Worm (Caenorhabditis elegans) whole organism, L4 larva: ENCODE data around the gene spp-1.
A peak's percentile ranks its signal among the peaks of the same experiment; 100 is the strongest.

Experiments used
- D1046.2 ChIP-seq: fragments of 200-800 bp; sonication (Bioruptor generic); IDR thresholded peaks from 2 replicates; pipeline ENCODE4 v1.3.6; 2022; ENCODE audit warnings: missing genetic modification characterization, missing compliant biosample characterization
- F10B5.3 ChIP-seq: sonication (generic microtip); optimal IDR thresholded peaks from 2 replicates; lab custom pipeline; 2016; ENCODE audit warnings: mild to moderate bottlenecking, missing genetic modification characterization, missing compliant biosample characterization
- F37D6.2 ChIP-seq: sonication (generic microtip); optimal IDR thresholded peaks from 2 replicates; lab custom pipeline; 2016; ENCODE audit warnings: mild to moderate bottlenecking, missing genetic modification characterization, missing compliant biosample characterization
- R02D3.7 ChIP-seq: fragments of 150-350 bp; sonication (generic microtip); optimal IDR thresholded peaks from 3 replicates; lab custom pipeline; 2014; ENCODE audit warnings: missing biosample characterization, missing genetic modification characterization
- T20F7.1 ChIP-seq: fragments of 200-800 bp; sonication (Bioruptor generic); optimal IDR thresholded peaks from 2 replicates; lab custom pipeline; 2018; ENCODE audit warnings: mild to moderate bottlenecking, missing genetic modification characterization, missing compliant biosample characterization
- Y105C5A.15 ChIP-seq: fragments of 200-800 bp; sonication (Bioruptor generic); IDR thresholded peaks from 2 replicates; pipeline ENCODE4 v1.3.6; 2022; ENCODE audit warnings: missing genetic modification characterization, missing compliant biosample characterization
- Y48G9A.11 ChIP-seq: fragments of 200-800 bp; sonication (Bioruptor generic); IDR thresholded peaks from 2 replicates; pipeline ENCODE4 v1.3.6; 2022; ENCODE audit warnings: missing genetic modification reagents, missing genetic modification characterization, missing compliant biosample characterization
- aha-1 ChIP-seq: fragments of 150-350 bp; peaks from one replicate; lab custom pipeline; 2014; ENCODE audit warnings: missing biosample characterization, missing genetic modification characterization
- ceh-32 ChIP-seq: sonication (generic microtip); optimal IDR thresholded peaks from 2 replicates; lab custom pipeline; 2016; ENCODE audit warnings: mild to moderate bottlenecking, missing genetic modification characterization, missing compliant biosample characterization; ENCODE audit not compliant: poor library complexity
- ces-1 ChIP-seq: fragments of 150-350 bp; sonication (generic microtip); optimal IDR thresholded peaks from 4 replicates; lab custom pipeline; 2014; ENCODE audit warnings: missing biosample characterization, missing genetic modification reagents, missing genetic modification characterization
- cey-2 ChIP-seq: sonication (generic microtip); optimal IDR thresholded peaks from 3 replicates; lab custom pipeline; 2017; ENCODE audit warnings: missing genetic modification characterization, mild to moderate bottlenecking, missing compliant biosample characterization, antibody characterized with exemption, borderline replicate concordance; ENCODE audit not compliant: insufficient read depth
- ctbp-1 ChIP-seq: fragments of 200-800 bp; sonication (Bioruptor generic); IDR thresholded peaks from 2 replicates; pipeline ENCODE4 v1.3.6; 2022; ENCODE audit warnings: missing genetic modification reagents, missing genetic modification characterization, missing compliant biosample characterization
- daf-16 ChIP-seq, 3 experiments: sonication (generic microtip); optimal IDR thresholded peaks; 2 replicates each; lab custom pipeline; 2016 to 2017; ENCODE audit warnings: missing genetic modification characterization in 3 of 3, missing genetic modification reagents in 3 of 3, mild to moderate bottlenecking in 2 of 3, missing compliant biosample characterization in 2 of 3, missing biosample characterization in 1 of 3, moderate library complexity in 1 of 3
- daf-19 ChIP-seq: fragments of 200-800 bp; sonication (Bioruptor generic); conservative IDR thresholded peaks from 2 replicates; pipeline ENCODE4 v1.3.6; 2022; ENCODE audit warnings: missing genetic modification characterization, missing compliant biosample characterization
- daf-8 ChIP-seq: fragments of 200-800 bp; sonication (Bioruptor generic); IDR thresholded peaks from 2 replicates; pipeline ENCODE4 v1.3.6; 2022; ENCODE audit warnings: missing genetic modification characterization, missing compliant biosample characterization
- dmd-6 ChIP-seq: fragments of 200-800 bp; sonication (Bioruptor generic); IDR thresholded peaks from 2 replicates; pipeline ENCODE4 v1.3.6; 2022; ENCODE audit warnings: missing genetic modification reagents, missing genetic modification characterization, missing compliant biosample characterization
- duxl-1 ChIP-seq: sonication (generic microtip); optimal IDR thresholded peaks from 2 replicates; lab custom pipeline; 2016; ENCODE audit warnings: mild to moderate bottlenecking, missing genetic modification characterization, moderate library complexity, missing compliant biosample characterization; ENCODE audit not compliant: poor library complexity
- dve-1 ChIP-seq: sonication (generic microtip); optimal IDR thresholded peaks from 2 replicates; lab custom pipeline; 2017; ENCODE audit warnings: antibody characterized with exemption, mild to moderate bottlenecking, missing genetic modification characterization, missing compliant biosample characterization; ENCODE audit not compliant: insufficient read depth
- egl-27 ChIP-seq: sonication (generic microtip); optimal IDR thresholded peaks from 3 replicates; lab custom pipeline; 2017; ENCODE audit warnings: missing biosample characterization, missing genetic modification reagents, missing genetic modification characterization
- gei-8 ChIP-seq: fragments of 200-800 bp; sonication (Bioruptor generic); optimal IDR thresholded peaks from 2 replicates; lab custom pipeline; 2018; ENCODE audit warnings: mild to moderate bottlenecking, missing genetic modification characterization, missing compliant biosample characterization
- hlh-11 ChIP-seq: fragments of 200-800 bp; sonication (Bioruptor generic); optimal IDR thresholded peaks from 2 replicates; lab custom pipeline; 2018; ENCODE audit warnings: mild to moderate bottlenecking, missing genetic modification characterization, missing compliant biosample characterization
- hmg-1.1 ChIP-seq: fragments of 200-800 bp; sonication (Bioruptor generic); IDR thresholded peaks from 2 replicates; pipeline ENCODE4 v1.3.6; 2022; ENCODE audit warnings: missing genetic modification reagents, missing genetic modification characterization, missing compliant biosample characterization
- jun-1 ChIP-seq: fragments of 150-350 bp; optimal IDR thresholded peaks from 2 replicates; lab custom pipeline; 2014; ENCODE audit warnings: missing biosample characterization, missing genetic modification reagents, missing genetic modification characterization
- lin-1 ChIP-seq: fragments of 200-800 bp; sonication (Bioruptor generic); IDR thresholded peaks from 2 replicates; pipeline ENCODE4 v1.3.6; 2022; ENCODE audit warnings: missing genetic modification reagents, missing genetic modification characterization, missing compliant biosample characterization
- lin-29 ChIP-seq: fragments of 200-800 bp; sonication (Bioruptor generic); IDR thresholded peaks from 2 replicates; pipeline ENCODE4 v1.3.6; 2022; ENCODE audit warnings: missing genetic modification reagents, missing genetic modification characterization, missing compliant biosample characterization
- lir-3 ChIP-seq: sonication (generic microtip); optimal IDR thresholded peaks from 2 replicates; lab custom pipeline; 2016; ENCODE audit warnings: mild to moderate bottlenecking, missing genetic modification characterization, missing compliant biosample characterization
- lsy-2 ChIP-seq, 2 experiments: fragments of 150-350 bp in 1 of 2; sonication (generic microtip) in 1 of 2; optimal IDR thresholded peaks; 2 replicates each; lab custom pipeline; 2014 to 2017; ENCODE audit warnings: missing biosample characterization in 2 of 2, missing genetic modification characterization in 2 of 2
- mdl-1 ChIP-seq, 2 experiments: fragments of 150-350 bp in 1 of 2; sonication (generic microtip) in 1 of 2; optimal IDR thresholded peaks; 2 replicates each; lab custom pipeline; 2014 to 2017; ENCODE audit warnings: missing biosample characterization in 2 of 2, missing genetic modification characterization in 2 of 2
- mep-1 ChIP-seq: fragments of 150-350 bp; sonication (generic microtip); optimal IDR thresholded peaks from 3 replicates; lab custom pipeline; 2014; ENCODE audit warnings: missing biosample characterization, missing genetic modification characterization
- mxl-3 ChIP-seq: fragments of 200-800 bp; sonication (Bioruptor generic); optimal IDR thresholded peaks from 2 replicates; lab custom pipeline; 2018; ENCODE audit warnings: mild to moderate bottlenecking, missing genetic modification characterization, missing compliant biosample characterization
- nhr-25 ChIP-seq: sonication (generic microtip); optimal IDR thresholded peaks from 2 replicates; lab custom pipeline; 2017; ENCODE audit warnings: missing genetic modification characterization, mild to moderate bottlenecking, missing compliant biosample characterization, antibody characterized with exemption, moderate library complexity, borderline replicate concordance; ENCODE audit not compliant: insufficient read depth
- nhr-41 ChIP-seq: fragments of 200-800 bp; sonication (Bioruptor generic); IDR thresholded peaks from 2 replicates; pipeline ENCODE4 v1.3.6; 2022; ENCODE audit warnings: missing genetic modification reagents, missing genetic modification characterization, missing compliant biosample characterization
- nhr-42 ChIP-seq: fragments of 200-800 bp; sonication (Bioruptor generic); IDR thresholded peaks from 2 replicates; pipeline ENCODE4 v1.3.6; 2022; ENCODE audit warnings: missing genetic modification characterization, missing compliant biosample characterization
- nhr-6 ChIP-seq: fragments of 150-350 bp; optimal IDR thresholded peaks from 2 replicates; lab custom pipeline; 2014; ENCODE audit warnings: missing biosample characterization, missing genetic modification characterization
- nhr-77 ChIP-seq: fragments of 150-350 bp; optimal IDR thresholded peaks from 2 replicates; lab custom pipeline; 2014; ENCODE audit warnings: missing biosample characterization, missing genetic modification characterization
- php-3 ChIP-seq: fragments of 200-800 bp; sonication (Bioruptor generic); IDR thresholded peaks from 2 replicates; pipeline ENCODE4 v1.3.6; 2022; ENCODE audit warnings: missing genetic modification reagents, missing genetic modification characterization, missing compliant biosample characterization
- pqm-1 ChIP-seq: sonication (generic microtip); optimal IDR thresholded peaks from 2 replicates; lab custom pipeline; 2017; ENCODE audit warnings: missing biosample characterization, missing genetic modification characterization
- rbr-2 ChIP-seq: sonication (generic microtip); optimal IDR thresholded peaks from 2 replicates; lab custom pipeline; 2016; ENCODE audit warnings: missing genotype, missing genetic modification characterization, missing compliant biosample characterization
- sdz-12 ChIP-seq: fragments of 200-800 bp; sonication (Bioruptor generic); optimal IDR thresholded peaks from 2 replicates; lab custom pipeline; 2018; ENCODE audit warnings: mild to moderate bottlenecking, missing genetic modification characterization, missing compliant biosample characterization
- set-16 ChIP-seq: fragments of 200-800 bp; sonication (Bioruptor generic); IDR thresholded peaks from 2 replicates; pipeline ENCODE4 v1.3.6; 2022; ENCODE audit warnings: missing genetic modification reagents, missing genetic modification characterization, missing compliant biosample characterization
- tra-1 ChIP-seq: fragments of 200-800 bp; sonication (Bioruptor generic); IDR thresholded peaks from 2 replicates; pipeline ENCODE4 v1.3.6; 2022; ENCODE audit warnings: missing genetic modification reagents, missing genetic modification characterization, missing compliant biosample characterization
- unc-62 ChIP-seq, 3 experiments: fragments of 150-350 bp in 1 of 3; sonication (generic microtip); optimal IDR thresholded peaks in 2 of 3; peaks in 1 of 3; 1 replicate in 1 of 3; 2 replicates in 2 of 3; lab custom pipeline; 2014 to 2017; ENCODE audit warnings: missing biosample characterization in 3 of 3, missing genetic modification characterization in 3 of 3, missing genetic modification reagents in 3 of 3, missing genotype in 1 of 3
- zag-1 ChIP-seq: fragments of 150-350 bp; optimal IDR thresholded peaks from 2 replicates; lab custom pipeline; 2014; ENCODE audit warnings: missing biosample characterization, missing genetic modification characterization
- zfp-3 ChIP-seq: fragments of 200-800 bp; sonication (Bioruptor generic); conservative IDR thresholded peaks from 2 replicates; pipeline ENCODE4 v1.3.6; 2022; ENCODE audit warnings: missing genetic modification reagents, missing genetic modification characterization, missing compliant biosample characterization

spp-1 gene

DNA sequence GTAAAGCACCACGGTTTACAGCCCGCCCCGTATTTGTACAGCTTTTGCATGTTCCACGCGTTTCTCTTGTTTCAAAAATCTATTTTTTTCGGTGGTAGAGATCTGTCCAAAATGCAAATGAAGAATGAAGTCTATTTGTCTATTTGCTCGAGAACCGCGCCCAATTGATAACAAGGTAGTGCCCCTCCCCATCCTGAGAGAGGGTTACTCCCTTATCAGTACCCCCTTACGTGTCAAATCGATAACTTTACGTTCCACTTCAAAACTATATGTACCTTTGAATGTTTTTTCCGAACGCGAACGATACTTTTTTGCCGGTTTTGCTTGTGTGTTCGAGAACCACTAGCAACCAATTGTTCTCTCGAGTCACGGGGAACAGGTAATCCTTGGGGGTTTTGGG is 20.6 kb upstream of the spp-1 start (continued):
- TF ChIP-seq hmg-1.1 (GFP tag; lab: Robert Waterston, UW), result no peak
- no peak for TF ChIP-seq daf-19
- no peak for TF ChIP-seq jun-1 (tag; lab: Kevin White, UChicago)
- TF ChIP-seq hlh-11 (tag; lab: Kevin White, UChicago), result peak; percentile 45
- TF ChIP-seq set-16 (GFP tag; lab: Robert Waterston, UW), result no peak
- TF ChIP-seq mep-1 (tag; lab: Kevin White, UChicago), result no peak
- no peak for TF ChIP-seq daf-16 (GFP tag; optimal IDR thresholded peaks at IDR 0.05; lab: Kevin White, UChicago)
- TF ChIP-seq daf-16 (tag; optimal IDR thresholded peaks at IDR 0.05; lab: Kevin White, UChicago), result peak; percentile 54
- peak; percentile 82 for TF ChIP-seq pqm-1 (tag; lab: Kevin White, UChicago)
- no peak for TF ChIP-seq Y105C5A.15 (GFP tag; lab: Robert Waterston, UW)
- no peak for TF ChIP-seq unc-62 (GFP tag; optimal IDR thresholded peaks at IDR 0.05 in 1 of 2; lab: Kevin White, UChicago)
- TF ChIP-seq unc-62 (tag; optimal IDR thresholded peaks at IDR 0.05; lab: Kevin White, UChicago), result no peak
- TF ChIP-seq nhr-77 (tag; lab: Kevin White, UChicago), result no peak
- peak; percentile 46 for TF ChIP-seq dve-1
- no peak for TF ChIP-seq lin-1 (GFP tag; lab: Robert Waterston, UW)

DNA sequence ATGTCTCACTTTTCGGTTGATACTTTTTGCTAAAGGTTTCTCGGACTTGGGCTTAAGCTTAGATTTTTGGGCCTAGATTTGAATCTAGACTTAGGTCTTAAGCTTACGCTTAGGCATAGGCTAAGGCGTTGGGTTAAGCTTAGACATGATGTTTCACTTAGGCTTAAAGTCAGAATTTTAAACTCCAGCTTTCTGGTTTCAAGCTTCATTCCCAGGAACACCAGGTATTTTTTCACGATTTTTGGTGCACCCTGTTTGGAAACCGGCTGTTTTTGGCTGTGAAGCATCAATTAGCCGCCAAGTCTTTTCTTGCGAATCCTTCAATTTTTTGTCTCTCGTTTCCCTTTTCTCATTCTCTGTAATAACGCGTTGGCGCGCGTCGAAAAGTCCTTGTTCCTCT is 18.4 kb upstream of the spp-1 start:
- peak in 1 of 2 experiments; percentile 95 for TF ChIP-seq unc-62 (GFP tag; optimal IDR thresholded peaks at IDR 0.05 in 1 of 2; lab: Kevin White, UChicago)
- no peak for TF ChIP-seq unc-62 (tag; optimal IDR thresholded peaks at IDR 0.05; lab: Kevin White, UChicago)
- TF ChIP-seq aha-1 (tag; lab: Kevin White, UChicago), result peak; percentile 22
- TF ChIP-seq gei-8 (GFP tag; lab: Kevin White, UChicago), result no peak

DNA sequence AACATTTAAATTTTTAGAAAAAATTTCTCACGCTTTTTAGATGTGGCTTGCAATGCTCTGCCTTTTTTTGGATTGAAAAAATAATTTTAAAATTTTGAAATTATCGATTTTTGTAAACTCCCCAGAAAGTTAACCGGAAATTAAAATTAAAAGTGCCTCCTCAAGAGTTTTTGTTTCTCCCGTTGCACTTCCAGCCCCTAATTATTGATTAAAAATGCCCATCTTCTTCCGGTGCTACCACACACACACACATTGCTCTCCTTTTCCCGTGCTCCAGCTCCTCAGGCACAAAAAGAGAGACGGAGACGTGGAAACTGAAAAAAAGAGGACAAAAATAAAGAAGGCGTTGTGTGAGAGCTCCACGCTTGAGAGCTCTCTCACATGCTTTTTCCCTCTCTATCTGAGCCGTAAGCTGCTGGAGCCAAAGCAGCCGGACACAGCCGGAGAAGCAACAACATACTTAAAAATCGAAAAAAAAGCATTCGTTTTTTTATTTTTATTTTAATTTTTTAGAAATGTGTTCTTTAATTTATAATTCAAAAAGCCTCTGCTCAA is 12.0 kb upstream of the spp-1 start:
- no peak for TF ChIP-seq mxl-3 (GFP tag; lab: Kevin White, UChicago)
- no peak for TF ChIP-seq lir-3 (tag; lab: Kevin White, UChicago)
- TF ChIP-seq F37D6.2 (tag; lab: Kevin White, UChicago), result no peak
- no peak for TF ChIP-seq lin-1 (GFP tag; lab: Robert Waterston, UW)
- no peak for TF ChIP-seq nhr-6 (tag; lab: Kevin White, UChicago)
- no peak for TF ChIP-seq sdz-12
- no peak for TF ChIP-seq Y48G9A.11 (GFP tag; lab: Robert Waterston, UW)
- no peak for TF ChIP-seq nhr-25 (tag; lab: Kevin White, UChicago)
- TF ChIP-seq ces-1 (GFP tag; lab: Kevin White, UChicago), result no peak
- no peak for TF ChIP-seq ctbp-1
- peak in 1 of 2 experiments; percentile 10 for TF ChIP-seq lsy-2 (tag; optimal IDR thresholded peaks at IDR 0.05; lab: Kevin White, UChicago)
- no peak for TF ChIP-seq nhr-42 (GFP tag; lab: Robert Waterston, UW)
- no peak for TF ChIP-seq zfp-3 (GFP tag; lab: Robert Waterston, UW)
- no peak for TF ChIP-seq T20F7.1 (GFP tag; lab: Kevin White, UChicago)
- TF ChIP-seq set-16 (GFP tag; lab: Robert Waterston, UW), result peak; percentile 24; the same call in 1 of the 2 replicates
- TF ChIP-seq D1046.2 (GFP tag; lab: Robert Waterston, UW), result no peak
- TF ChIP-seq rbr-2 (tag; lab: Kevin White, UChicago), result peak; percentile 15
- TF ChIP-seq daf-8 (GFP tag; lab: Robert Waterston, UW), result no peak
- TF ChIP-seq ceh-32 (tag; lab: Kevin White, UChicago), result no peak
- no peak for TF ChIP-seq cey-2 (tag; lab: Kevin White, UChicago)
- TF ChIP-seq R02D3.7 (tag; lab: Kevin White, UChicago), result no peak
- no peak for TF ChIP-seq zag-1
- peak in 1 of 2 experiments; percentile 21 for TF ChIP-seq mdl-1 (tag; optimal IDR thresholded peaks at IDR 0.05; lab: Kevin White, UChicago)
- no peak for TF ChIP-seq dmd-6 (GFP tag; lab: Robert Waterston, UW)
- 0 out of 2 replicates have a peak, but pooled peaks have one; percentile 33 for TF ChIP-seq hmg-1.1 (GFP tag; lab: Robert Waterston, UW)
- TF ChIP-seq lin-29 (GFP tag; lab: Robert Waterston, UW), result no peak
- no peak for TF ChIP-seq tra-1 (GFP tag; lab: Robert Waterston, UW)
- TF ChIP-seq php-3, result no peak
- no peak for TF ChIP-seq nhr-41 (GFP tag; lab: Robert Waterston, UW)
- TF ChIP-seq F10B5.3, result no peak
- TF ChIP-seq unc-62 (GFP tag; optimal IDR thresholded peaks at IDR 0.05 in 1 of 2; lab: Kevin White, UChicago), result peak in 1 of 2 experiments; percentile 62
- TF ChIP-seq unc-62 (tag; optimal IDR thresholded peaks at IDR 0.05; lab: Kevin White, UChicago), result no peak
- no peak for TF ChIP-seq egl-27 (tag; lab: Kevin White, UChicago)
- TF ChIP-seq duxl-1, result no peak
